Worm (Caenorhabditis elegans): ENCODE measurements around the gene F35C5.12.

- TF ChIP-seq lsy-2 (tag; optimal IDR thresholded peaks at IDR 0.05) = no peak
- no peak for TF ChIP-seq snpc-4 (tag; optimal IDR thresholded peaks at IDR 0.05)
- no peak for TF ChIP-seq nhr-28 (tag; optimal IDR thresholded peaks at IDR 0.05)
Measured at ce11 chrII:12925551-12925950, 11.2 kb upstream of the F35C5.12 start, which contains the start of gene F58G1.8.
